Fruit fly (Drosophila melanogaster) S2 (cell line): ENCODE measurements around the gene Sgs3.

Experiments
- CG8478 ChIP-seq: fragments of >200 bp; optimal IDR thresholded peaks from 2 replicates; lab custom pipeline; 2018
- CTCF ChIP-seq, 2 experiments: fragments of >200 bp; optimal IDR thresholded peaks; 2 replicates each; lab custom pipeline; 2018

DNA sequence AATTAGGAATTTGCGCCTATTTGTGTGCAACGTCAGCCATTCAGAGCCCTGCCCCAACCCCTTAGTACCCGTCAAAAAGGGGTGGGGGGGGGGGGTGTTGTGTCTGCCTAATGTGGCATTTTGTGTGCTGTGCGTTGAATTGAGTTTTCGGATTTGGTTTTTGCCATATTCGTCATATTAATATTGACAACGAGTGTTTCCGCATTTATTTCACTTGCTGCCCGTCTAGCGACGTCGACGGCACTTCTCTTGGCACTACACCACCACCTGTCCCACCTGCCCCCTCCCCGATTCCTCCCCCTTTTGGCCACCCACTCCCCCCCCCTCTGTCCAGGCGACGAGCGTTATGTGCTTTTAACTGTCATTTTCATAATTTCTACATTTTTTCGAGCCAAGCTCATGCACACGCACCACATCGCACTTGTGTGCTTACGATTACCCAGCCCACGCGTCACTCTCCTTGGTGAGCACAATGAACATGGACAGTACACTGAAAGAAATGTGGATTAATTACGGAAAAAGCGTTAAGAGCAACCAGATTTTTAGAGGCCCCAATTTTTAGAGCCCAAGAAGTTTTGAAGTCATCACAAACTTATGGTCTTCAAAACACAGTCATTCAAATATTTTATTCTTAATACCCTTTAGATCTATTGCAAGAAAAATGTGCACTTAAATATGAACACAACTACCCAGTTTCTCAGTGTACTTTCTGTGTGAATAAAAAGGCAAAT lies 3.5 kb downstream of the Sgs3 start:
- TF ChIP-seq CTCF (optimal IDR thresholded peaks at IDR 0.05; lab: Kevin White, UChicago) (no peak), CG8478 (no peak)
